Comparison of ENCODE assay signal across 1 worm cellular context in genomic region chrII:5511417-5512353, ce11.
TF ChIP-seq lines count a peak whose summit lies in the region.

No protein-coding gene starts in this region.

TF ChIP-seq in whole organism, L1 larva, 84 proteins besides CTCF, POLR2A, EP300 and RAD21 (continued from another document):
- TF ChIP-seq C34B4.2 (tag; optimal IDR thresholded peaks at IDR 0.05; lab: Kevin White, UChicago) (no peak), blmp-1 (tag; optimal IDR thresholded peaks at IDR 0.05; lab: Kevin White, UChicago) (no peak)
TF ChIP-seq in whole organism, L1 larva: peak in this region for 28.
